Worm (Caenorhabditis elegans) whole organism, young adult: ENCODE data around the gene slcr-46.1.

Source experiments
- B0035.1 ChIP-seq: sonication (generic microtip); optimal IDR thresholded peaks from 2 replicates; lab custom pipeline; 2016; ENCODE audit warnings: missing genetic modification characterization, mild to moderate bottlenecking, missing compliant biosample characterization, missing genotype, missing genetic modification reagents
- B0261.1 ChIP-seq: sonication (generic microtip); optimal IDR thresholded peaks from 2 replicates; lab custom pipeline; 2016; ENCODE audit warnings: mild to moderate bottlenecking, missing genetic modification characterization, moderate library complexity, missing compliant biosample characterization
- C06A6.2 ChIP-seq: fragments of 200-800 bp; sonication (Bioruptor generic); conservative IDR thresholded peaks from 2 replicates; pipeline ENCODE4 v1.3.6; 2022; ENCODE audit warnings: missing genetic modification characterization, missing compliant biosample characterization
- F23B12.7 ChIP-seq: sonication (generic microtip); optimal IDR thresholded peaks from 2 replicates; lab custom pipeline; 2017; ENCODE audit warnings: missing genetic modification characterization, mild to moderate bottlenecking, missing compliant biosample characterization, antibody characterized with exemption, moderate library complexity; ENCODE audit not compliant: insufficient read depth
- F37B4.10 ChIP-seq: fragments of 200-800 bp; sonication (Bioruptor generic); IDR thresholded peaks from 2 replicates; pipeline ENCODE4 v1.3.6; 2022; ENCODE audit warnings: missing genetic modification characterization, missing compliant biosample characterization
- F57A8.1 ChIP-seq: fragments of 200-800 bp; sonication (Bioruptor generic); optimal IDR thresholded peaks from 2 replicates; lab custom pipeline; 2018; ENCODE audit warnings: mild to moderate bottlenecking, missing genetic modification characterization, moderate library complexity, missing compliant biosample characterization
- T26A5.8 ChIP-seq: sonication (generic microtip); optimal IDR thresholded peaks from 2 replicates; lab custom pipeline; 2016; ENCODE audit warnings: missing genetic modification characterization, missing compliant biosample characterization
- Y67H2A.10 ChIP-seq: fragments of 200-800 bp; sonication (Bioruptor generic); conservative IDR thresholded peaks from 2 replicates; pipeline ENCODE4 v1.3.6; 2022; ENCODE audit warnings: missing genetic modification reagents, missing genetic modification characterization, missing compliant biosample characterization
- Y95B8A.8 ChIP-seq: fragments of 200-800 bp; sonication (Bioruptor generic); IDR thresholded peaks from 2 replicates; pipeline ENCODE4 v1.3.6; 2022; ENCODE audit warnings: missing genetic modification reagents, missing genetic modification characterization, missing compliant biosample characterization
- attf-3 ChIP-seq: fragments of 200-800 bp; sonication (Bioruptor generic); conservative IDR thresholded peaks from 2 replicates; pipeline ENCODE4 v1.3.6; 2022; ENCODE audit warnings: missing genetic modification reagents, missing genetic modification characterization, missing compliant biosample characterization
- attf-5 ChIP-seq: fragments of 200-800 bp; sonication (Bioruptor generic); optimal IDR thresholded peaks from 2 replicates; lab custom pipeline; 2018; ENCODE audit warnings: mild to moderate bottlenecking, missing genetic modification characterization, missing compliant biosample characterization
- bed-1 ChIP-seq: fragments of 200-800 bp; sonication (Bioruptor generic); IDR thresholded peaks from 2 replicates; pipeline ENCODE4 v1.3.6; 2022; ENCODE audit warnings: missing genetic modification reagents, missing genetic modification characterization, missing compliant biosample characterization
- ccch-3 ChIP-seq: fragments of 200-800 bp; sonication (Bioruptor generic); optimal IDR thresholded peaks from 2 replicates; lab custom pipeline; 2018; ENCODE audit warnings: mild to moderate bottlenecking, missing genetic modification characterization, missing compliant biosample characterization
- cebp-1 ChIP-seq, 2 experiments: fragments of 200-800 bp in 1 of 2; sonication (Bioruptor generic) in 1 of 2; sonication (generic microtip) in 1 of 2; IDR thresholded peaks in 1 of 2; optimal IDR thresholded peaks in 1 of 2; 2 replicates each; pipeline versions ENCODE4 v1.3.6 to Lab custom; 2017 to 2022; ENCODE audit warnings: missing compliant biosample characterization in 2 of 2, missing genetic modification characterization in 2 of 2, mild to moderate bottlenecking in 1 of 2, missing genetic modification reagents in 1 of 2, moderate library complexity in 1 of 2
- ceh-91 ChIP-seq: fragments of 200-800 bp; sonication (Bioruptor generic); IDR thresholded peaks from 2 replicates; pipeline ENCODE4 v1.3.6; 2022; ENCODE audit warnings: missing genetic modification reagents, missing genetic modification characterization, missing compliant biosample characterization
- dpl-1 ChIP-seq: fragments of 150-350 bp; optimal IDR thresholded peaks from 2 replicates; lab custom pipeline; 2014; ENCODE audit warnings: missing biosample characterization, missing genetic modification reagents, missing genetic modification characterization
- efl-1 ChIP-seq: fragments of 150-350 bp; optimal IDR thresholded peaks from 2 replicates; lab custom pipeline; 2014; ENCODE audit warnings: missing biosample characterization, missing genetic modification reagents, missing genetic modification characterization
- egl-44 ChIP-seq: fragments of 200-800 bp; sonication (Bioruptor generic); IDR thresholded peaks from 2 replicates; pipeline ENCODE4 v1.3.6; 2022; ENCODE audit warnings: missing genetic modification reagents, missing genetic modification characterization, missing compliant biosample characterization
- ekl-4 ChIP-seq: fragments of 200-800 bp; sonication (Bioruptor generic); IDR thresholded peaks from 2 replicates; pipeline ENCODE4 v1.3.6; 2022; ENCODE audit warnings: missing genetic modification reagents, missing genetic modification characterization, missing compliant biosample characterization
- gei-17 ChIP-seq: fragments of 200-800 bp; sonication (Bioruptor generic); optimal IDR thresholded peaks from 2 replicates; lab custom pipeline; 2018; ENCODE audit warnings: mild to moderate bottlenecking, missing genetic modification characterization, missing compliant biosample characterization
- him-1 ChIP-seq: sonication (generic microtip); optimal IDR thresholded peaks from 2 replicates; lab custom pipeline; 2016; ENCODE audit warnings: missing genotype, missing genetic modification reagents, missing genetic modification characterization, missing compliant biosample characterization
- hsf-1 ChIP-seq: fragments of 200-800 bp; sonication (Bioruptor generic); IDR thresholded peaks from 2 replicates; pipeline ENCODE4 v1.3.6; 2022; ENCODE audit warnings: missing genetic modification reagents, missing genetic modification characterization, missing compliant biosample characterization
- lin-40 ChIP-seq: sonication (generic microtip); optimal IDR thresholded peaks from 2 replicates; lab custom pipeline; 2016; ENCODE audit warnings: missing genetic modification characterization, mild to moderate bottlenecking, missing compliant biosample characterization, missing genotype, missing genetic modification reagents
- lir-1 ChIP-seq: fragments of 200-800 bp; sonication (Bioruptor generic); conservative IDR thresholded peaks from 2 replicates; pipeline ENCODE4 v1.3.6; 2022; ENCODE audit warnings: missing genetic modification reagents, missing genetic modification characterization, missing compliant biosample characterization
- madf-8 ChIP-seq: fragments of 200-800 bp; sonication (Bioruptor generic); conservative IDR thresholded peaks from 2 replicates; pipeline ENCODE4 v1.3.6; 2022; ENCODE audit warnings: missing genetic modification reagents, missing genetic modification characterization, missing compliant biosample characterization
- mcd-1 ChIP-seq: fragments of 200-800 bp; sonication (Bioruptor generic); IDR thresholded peaks from 2 replicates; pipeline ENCODE4 v1.3.6; 2022; ENCODE audit warnings: missing genetic modification reagents, missing genetic modification characterization, missing compliant biosample characterization
- nfya-2 ChIP-seq: fragments of 200-800 bp; sonication (Bioruptor generic); IDR thresholded peaks from 2 replicates; pipeline ENCODE4 v1.3.6; 2022; ENCODE audit warnings: missing genetic modification reagents, missing genetic modification characterization, missing compliant biosample characterization
- nhr-27 ChIP-seq: fragments of 200-800 bp; sonication (Bioruptor generic); optimal IDR thresholded peaks from 2 replicates; lab custom pipeline; 2018; ENCODE audit warnings: mild to moderate bottlenecking, missing genetic modification characterization, moderate library complexity, missing compliant biosample characterization
- nhr-90 ChIP-seq: sonication (generic microtip); optimal IDR thresholded peaks from 2 replicates; lab custom pipeline; 2016; ENCODE audit warnings: missing genotype, mild to moderate bottlenecking, missing genetic modification characterization, missing compliant biosample characterization
- rec-8 ChIP-seq, 2 experiments: sonication (generic microtip); optimal IDR thresholded peaks; 2 replicates each; lab custom pipeline; 2016; ENCODE audit warnings: mild to moderate bottlenecking in 2 of 2, missing genetic modification characterization in 2 of 2, missing genetic modification reagents in 2 of 2, missing genotype in 2 of 2, missing biosample characterization in 1 of 2, missing compliant biosample characterization in 1 of 2, moderate library complexity in 1 of 2
- somi-1 ChIP-seq: fragments of 200-800 bp; sonication (Bioruptor generic); optimal IDR thresholded peaks from 2 replicates; lab custom pipeline; 2018; ENCODE audit warnings: mild to moderate bottlenecking, missing genetic modification characterization, missing compliant biosample characterization
- tlf-1 ChIP-seq: fragments of 200-800 bp; sonication (Bioruptor generic); optimal IDR thresholded peaks from 2 replicates; lab custom pipeline; 2018; ENCODE audit warnings: mild to moderate bottlenecking, missing genetic modification characterization, missing compliant biosample characterization
- ztf-26 ChIP-seq: sonication (generic microtip); optimal IDR thresholded peaks from 2 replicates; lab custom pipeline; 2017; ENCODE audit warnings: missing genetic modification characterization, missing compliant biosample characterization
- ztf-3 ChIP-seq: fragments of 200-800 bp; sonication (Bioruptor generic); optimal IDR thresholded peaks from 2 replicates; lab custom pipeline; 2018; ENCODE audit warnings: mild to moderate bottlenecking, missing genetic modification characterization, missing compliant biosample characterization

slcr-46.1 gene

ce11 chrX:4649097-4649496 lies 16.9 kb downstream of the slcr-46.1 start, which contains the start of gene ent-5:
Gene ent-5, minus strand, starts transcription at chrX:4649197.
- TF ChIP-seq efl-1 (GFP tag; lab: Kevin White, UChicago) (peak; percentile 33), Y67H2A.10 (GFP tag; lab: Robert Waterston, UW) (no peak)

- TF ChIP-seq bed-1 (GFP tag; lab: Robert Waterston, UW), result 0 out of 2 replicates have a peak, but pooled peaks have one; percentile 55
- TF ChIP-seq T26A5.8 (tag; lab: Kevin White, UChicago), result no peak
Observed at ce11 chrX:4651428-4651827, 19.3 kb downstream of the slcr-46.1 start.

ce11 chrX:4652950-4653349 lies 20.8 kb downstream of the slcr-46.1 start:
- TF ChIP-seq tlf-1 (GFP tag; lab: Kevin White, UChicago), result no peak
- no peak for TF ChIP-seq somi-1 (GFP tag; lab: Kevin White, UChicago)
- no peak for TF ChIP-seq ztf-26 (tag; lab: Kevin White, UChicago)
- no peak for TF ChIP-seq F23B12.7 (tag; lab: Kevin White, UChicago)
- TF ChIP-seq lir-1 (GFP tag; lab: Robert Waterston, UW), result no peak
- no peak for TF ChIP-seq hsf-1
- no peak for TF ChIP-seq mcd-1
- no peak for TF ChIP-seq madf-8 (GFP tag; lab: Robert Waterston, UW)
- no peak for TF ChIP-seq ceh-91 (GFP tag; lab: Robert Waterston, UW)

ce11 chrX:4654057-4654456 lies 21.9 kb downstream of the slcr-46.1 start, which contains the start of gene ceh-1:
Gene ceh-1, minus strand, starts transcription at chrX:4654157.
- TF ChIP-seq dpl-1 (GFP tag; lab: Kevin White, UChicago), result no peak
- no peak for TF ChIP-seq nhr-90
- TF ChIP-seq ztf-3 (GFP tag; lab: Kevin White, UChicago), result no peak
- no peak for TF ChIP-seq him-1
- no peak for TF ChIP-seq egl-44 (GFP tag; lab: Robert Waterston, UW)
- TF ChIP-seq ekl-4 (GFP tag; lab: Robert Waterston, UW), result no peak
- TF ChIP-seq Y95B8A.8, result no peak
- TF ChIP-seq ccch-3, result no peak

ce11 chrX:4657577-4657976 lies 25.4 kb downstream of the slcr-46.1 start:
- TF ChIP-seq rec-8 (tag; optimal IDR thresholded peaks at IDR 0.05; lab: Kevin White, UChicago), result no peak
- no peak for TF ChIP-seq attf-3 (GFP tag; lab: Robert Waterston, UW)
- TF ChIP-seq cebp-1 (GFP tag; IDR thresholded peaks at IDR 0.05; lab: Robert Waterston, UW), result no peak
- no peak for TF ChIP-seq cebp-1 (tag; optimal IDR thresholded peaks at IDR 0.05; lab: Kevin White, UChicago)
- no peak for TF ChIP-seq B0035.1 (tag; lab: Kevin White, UChicago)
- no peak for TF ChIP-seq tlf-1 (GFP tag; lab: Kevin White, UChicago)
- TF ChIP-seq C06A6.2 (GFP tag; lab: Robert Waterston, UW), result no peak
- TF ChIP-seq F37B4.10 (GFP tag; lab: Robert Waterston, UW), result no peak
- no peak for TF ChIP-seq F57A8.1 (GFP tag; lab: Kevin White, UChicago)
- TF ChIP-seq nfya-2 (GFP tag; lab: Robert Waterston, UW), result no peak
- no peak for TF ChIP-seq B0261.1 (tag; lab: Kevin White, UChicago)
- TF ChIP-seq, all 124 proteins: peak for 0

ce11 chrX:4658303-4658702 lies 26.1 kb downstream of the slcr-46.1 start:
- TF ChIP-seq attf-5 (GFP tag; lab: Kevin White, UChicago) (no peak), gei-17 (GFP tag; lab: Kevin White, UChicago) (no peak), nhr-27 (tag; lab: Kevin White, UChicago) (no peak), F57A8.1 (GFP tag; lab: Kevin White, UChicago) (no peak), lin-40 (no peak)
